Worm (Caenorhabditis elegans): ENCODE results near the gene F28G4.3.

F28G4.3 gene

DNA sequence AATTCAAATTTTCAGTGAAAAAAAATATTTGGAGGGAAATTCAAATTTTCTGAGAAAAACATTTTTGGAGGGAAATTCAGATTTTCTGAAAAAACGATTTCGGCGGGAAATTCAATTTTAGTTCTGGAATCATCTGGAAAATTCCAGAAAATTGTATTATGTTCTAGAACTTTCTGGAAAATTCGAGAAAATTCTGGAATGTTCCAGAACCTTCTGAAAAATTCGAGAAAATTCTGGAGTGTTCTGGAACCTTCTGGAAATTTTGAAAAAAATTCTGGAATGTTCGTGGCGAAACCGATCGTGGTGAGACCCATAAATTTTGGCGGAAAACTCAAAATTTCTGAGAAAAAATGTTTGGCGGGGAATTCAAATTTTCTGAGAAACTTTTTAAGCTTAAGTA, 34.6 kb upstream of the F28G4.3 start:
- TF ChIP-seq ceh-30 (tag; optimal IDR thresholded peaks at IDR 0.05) (no peak), F13H6.1 (tag; optimal IDR thresholded peaks at IDR 0.05) (no peak)

DNA sequence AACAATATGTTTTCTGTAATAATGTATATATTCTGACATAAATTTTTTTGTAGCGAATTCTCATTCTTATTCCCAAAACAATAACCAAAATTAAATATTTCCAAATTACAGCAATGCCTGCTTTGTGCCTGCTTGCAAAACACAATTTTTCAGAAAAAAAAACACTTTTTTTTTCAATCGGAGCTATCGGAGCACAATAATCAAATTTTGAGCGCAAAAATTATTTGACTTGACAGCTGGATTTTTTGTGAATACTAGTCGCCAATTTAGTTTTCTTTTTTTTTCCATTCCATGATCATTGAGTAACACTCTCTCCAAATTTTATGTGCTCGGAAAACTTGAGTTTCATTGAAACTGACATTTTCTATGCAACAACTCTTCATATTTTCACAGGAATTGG, 29.7 kb upstream of the F28G4.3 start, which contains the start of gene srh-180:
srh-180 (plus strand) TSS at position 301 of the 400 bp plus-strand sequence.
- TF ChIP-seq nhr-11 (tag; optimal IDR thresholded peaks at IDR 0.05) (no peak), elt-2 (tag; optimal IDR thresholded peaks at IDR 0.05) (no peak), ets-4 (tag; optimal IDR thresholded peaks at IDR 0.05) (no peak), hlh-8 (tag; optimal IDR thresholded peaks at IDR 0.05) (no peak), C08G9.2 (tag; optimal IDR thresholded peaks at IDR 0.05) (no peak), ahr-1 (tag; optimal IDR thresholded peaks at IDR 0.05) (no peak), sox-4 (tag; optimal IDR thresholded peaks at IDR 0.05) (no peak), ztf-16 (tag; optimal IDR thresholded peaks at IDR 0.05) (no peak), hlh-15 (tag; optimal IDR thresholded peaks at IDR 0.05) (no peak), ceh-48 (tag; optimal IDR thresholded peaks at IDR 0.05) (no peak)

DNA sequence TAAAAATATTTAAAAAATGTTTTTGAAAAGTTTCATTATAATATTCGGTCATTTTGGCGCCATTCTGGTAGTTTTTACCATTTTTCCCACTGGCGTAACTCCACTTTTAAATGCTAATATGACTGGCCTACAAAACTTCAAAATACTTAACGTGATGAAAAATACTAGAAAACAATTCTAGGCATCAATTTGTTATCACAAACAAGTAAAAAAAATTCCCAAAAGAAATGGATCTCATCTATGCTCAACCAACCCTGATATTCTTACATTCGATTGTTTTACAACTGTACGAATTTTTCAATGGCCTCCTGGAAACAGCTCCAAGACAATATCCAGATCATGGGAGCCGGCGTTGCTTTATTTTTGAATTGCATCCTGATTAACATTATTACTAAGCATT, 27.5 kb upstream of the F28G4.3 start, which contains the start of gene str-214:
str-214 (plus strand) TSS at position 301 of the 400 bp plus-strand sequence.
- TF ChIP-seq mec-3 (tag; optimal IDR thresholded peaks at IDR 0.05; ENCODE audit: borderline replicate concordance): no peak
- TF ChIP-seq sdc-2 (tag; optimal IDR thresholded peaks at IDR 0.05): no peak
- TF ChIP-seq ceh-30 (tag; optimal IDR thresholded peaks at IDR 0.05): no peak
- no peak for TF ChIP-seq sox-4 (tag; optimal IDR thresholded peaks at IDR 0.05)
- no peak for TF ChIP-seq odd-2 (tag; optimal IDR thresholded peaks at IDR 0.05)
- TF ChIP-seq unc-3 (GFP tag; conservative IDR thresholded peaks at IDR 0.05): no peak
- TF ChIP-seq unc-3 (tag; optimal IDR thresholded peaks at IDR 0.05): no peak
- no peak for TF ChIP-seq ceh-31 (tag; optimal IDR thresholded peaks at IDR 0.05)
- no peak for TF ChIP-seq T23F11.4 (GFP tag; optimal IDR thresholded peaks at IDR 0.05)
- TF ChIP-seq unc-55 (GFP tag; optimal IDR thresholded peaks at IDR 0.05): no peak
- no peak for TF ChIP-seq fkh-10 (GFP tag; optimal IDR thresholded peaks at IDR 0.05)
- no peak for TF ChIP-seq fkh-6 (tag; optimal IDR thresholded peaks at IDR 0.05)
- TF ChIP-seq ceh-19 (GFP tag; optimal IDR thresholded peaks at IDR 0.05): no peak
- no peak for TF ChIP-seq fax-1 (tag; optimal IDR thresholded peaks at IDR 0.05)
- no peak for TF ChIP-seq hlh-8 (tag; optimal IDR thresholded peaks at IDR 0.05)
- no peak for TF ChIP-seq ceh-18 (tag; optimal IDR thresholded peaks at IDR 0.05)
- no peak for TF ChIP-seq ceh-2 (tag; optimal IDR thresholded peaks at IDR 0.05)
- TF ChIP-seq ceh-34 (tag; optimal IDR thresholded peaks at IDR 0.05): no peak
- no peak for TF ChIP-seq hlh-6 (tag; optimal IDR thresholded peaks at IDR 0.05)

DNA sequence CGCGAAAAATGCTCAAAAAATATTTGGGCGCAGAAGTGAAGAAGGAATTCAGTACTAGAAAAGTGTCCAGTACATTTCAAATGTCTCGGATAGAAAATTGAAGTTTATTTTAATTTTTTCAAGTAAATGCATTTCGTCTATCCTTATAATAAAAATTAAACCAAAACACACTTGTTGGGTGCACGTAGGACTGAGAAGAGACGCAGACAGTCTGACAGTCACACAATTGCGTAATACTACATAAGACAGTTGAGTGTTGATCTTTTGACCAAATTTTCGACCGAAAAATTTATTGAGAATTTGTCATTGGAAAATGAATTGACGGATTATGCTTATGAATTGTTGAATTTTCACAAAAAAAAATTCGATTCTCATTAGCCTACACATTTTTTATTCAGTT, 22.0 kb upstream of the F28G4.3 start, which contains the start of gene oac-7:
oac-7 (plus strand) TSS at position 283 of the 400 bp plus-strand sequence.
- no peak for TF ChIP-seq eyg-1 (tag; optimal IDR thresholded peaks at IDR 0.05)
- TF ChIP-seq K02D7.2 (tag; optimal IDR thresholded peaks at IDR 0.05): no peak
- no peak for TF ChIP-seq gmeb-2 (tag; optimal IDR thresholded peaks at IDR 0.05)

DNA sequence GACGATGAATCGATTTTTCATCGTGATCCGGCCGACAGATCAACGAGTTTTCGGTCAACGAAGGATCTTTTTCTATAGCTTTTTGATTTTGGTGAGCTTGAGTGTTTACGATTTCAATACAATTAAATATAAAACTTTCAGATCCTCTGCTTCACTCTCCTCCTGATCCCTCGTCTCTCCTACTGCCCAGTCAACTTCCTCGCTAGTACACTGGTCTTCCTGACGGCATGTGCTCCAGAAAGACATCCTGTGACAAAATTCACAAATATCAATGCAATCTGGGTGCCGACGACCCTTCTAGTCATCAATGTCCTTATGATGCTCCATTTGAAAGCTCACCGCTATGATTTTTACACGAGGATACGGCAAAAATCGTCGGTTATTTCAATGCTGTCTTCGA, 20.8 kb upstream of the F28G4.3 start:
- TF ChIP-seq ceh-45 (GFP tag; IDR thresholded peaks at IDR 0.05) (no peak), ceh-48 (tag; optimal IDR thresholded peaks at IDR 0.05) (no peak), pat-9 (tag; optimal IDR thresholded peaks at IDR 0.05) (no peak), hlh-6 (tag; optimal IDR thresholded peaks at IDR 0.05) (no peak), gmeb-2 (tag; optimal IDR thresholded peaks at IDR 0.05) (no peak), C08G9.2 (tag; optimal IDR thresholded peaks at IDR 0.05) (no peak), hlh-30 (tag; optimal IDR thresholded peaks at IDR 0.05; ENCODE audit: insufficient read depth) (no peak), ceh-18 (tag; optimal IDR thresholded peaks at IDR 0.05) (no peak), pros-1 (tag; optimal IDR thresholded peaks at IDR 0.05) (no peak), ets-4 (tag; optimal IDR thresholded peaks at IDR 0.05) (no peak), unc-55 (GFP tag; optimal IDR thresholded peaks at IDR 0.05) (no peak)
